Fruit fly (Drosophila melanogaster) whole organism, embryonic: ENCODE measurements around the gene Cralbp.

Source experiments
- ATbp ChIP-seq: fragments of 200-800 bp; sonication (Bioruptor generic); optimal IDR thresholded peaks from 2 replicates; lab custom pipeline; 2017; ENCODE audit warnings: missing biosample characterization, mild to moderate bottlenecking, missing genetic modification characterization, missing genetic modification reagents
- Awh ChIP-seq: fragments of 200-800 bp; sonication (Bioruptor generic); IDR thresholded peaks from 2 replicates; pipeline ENCODE4, ENCODE4 v1.3.6; 2022; ENCODE audit warnings: missing biosample characterization, missing genetic modification characterization
- Bdp1 ChIP-seq: fragments of 200-800 bp; sonication (Bioruptor generic); optimal IDR thresholded peaks from 3 replicates; lab custom pipeline; 2016; ENCODE audit warnings: missing biosample characterization, missing genetic modification characterization
- CG11504 ChIP-seq: fragments of 200-800 bp; sonication (Bioruptor generic); optimal IDR thresholded peaks from 3 replicates; lab custom pipeline; 2019; ENCODE audit warnings: missing biosample characterization, mild to moderate bottlenecking, missing genetic modification characterization, moderate library complexity
- CG12391 ChIP-seq: fragments of 200-800 bp; sonication (Bioruptor generic); optimal IDR thresholded peaks from 3 replicates; lab custom pipeline; 2018; ENCODE audit warnings: missing biosample characterization, mild to moderate bottlenecking, missing genetic modification characterization, moderate library complexity
- CG15073 ChIP-seq: fragments of 200-800 bp; sonication (Bioruptor generic); optimal IDR thresholded peaks from 2 replicates; lab custom pipeline; 2016; ENCODE audit warnings: missing biosample characterization, missing genetic modification characterization
- CG1647 ChIP-seq: fragments of 200-800 bp; sonication (Bioruptor generic); optimal IDR thresholded peaks from 3 replicates; lab custom pipeline; 2016; ENCODE audit warnings: missing biosample characterization, missing genetic modification characterization
- CG16779 ChIP-seq: fragments of 200-800 bp; sonication (Bioruptor generic); IDR thresholded peaks from 2 replicates; pipeline ENCODE4 v1.3.6; 2022; ENCODE audit warnings: missing biosample characterization, missing genetic modification characterization
- CG17361 ChIP-seq: fragments of 200-800 bp; sonication (Bioruptor generic); IDR thresholded peaks from 3 replicates; pipeline ENCODE4 v1.3.6; 2022; ENCODE audit warnings: missing biosample characterization, missing genetic modification characterization
- CG2129 ChIP-seq: fragments of 200-800 bp; sonication (Bioruptor generic); IDR thresholded peaks from 2 replicates; pipeline ENCODE4 v1.3.6; 2022; ENCODE audit warnings: missing biosample characterization, missing genetic modification characterization; ENCODE audit not compliant: partially characterized antibody
- CG30403 ChIP-seq: fragments of 200-800 bp; sonication (Bioruptor generic); optimal IDR thresholded peaks from 3 replicates; lab custom pipeline; 2016; ENCODE audit warnings: missing biosample characterization, missing genetic modification characterization
- CG3163 ChIP-seq: fragments of 200-800 bp; sonication (Bioruptor generic); optimal IDR thresholded peaks from 3 replicates; lab custom pipeline; 2016; ENCODE audit warnings: missing biosample characterization, missing genetic modification characterization
- CG32772 ChIP-seq: fragments of 200-800 bp; sonication (Bioruptor generic); IDR thresholded peaks from 2 replicates; pipeline ENCODE4 v1.3.6; 2022; ENCODE audit warnings: missing biosample characterization, missing genetic modification characterization
- CG3281 ChIP-seq: fragments of 200-800 bp; sonication (Bioruptor generic); optimal IDR thresholded peaks from 3 replicates; lab custom pipeline; 2017; ENCODE audit warnings: missing biosample characterization, mild to moderate bottlenecking, missing genetic modification characterization
- CG33213 ChIP-seq: fragments of 200-800 bp; sonication (Bioruptor generic); optimal IDR thresholded peaks from 3 replicates; lab custom pipeline; 2016; ENCODE audit warnings: missing biosample characterization, missing genetic modification characterization
- CG3847 ChIP-seq: fragments of 200-800 bp; sonication (Bioruptor generic); IDR thresholded peaks from 2 replicates; pipeline ENCODE4 v1.3.6; 2022; ENCODE audit warnings: missing biosample characterization, missing genetic modification characterization
- CG4854 ChIP-seq: fragments of 200-800 bp; sonication (Bioruptor generic); optimal IDR thresholded peaks from 2 replicates; lab custom pipeline; 2016; ENCODE audit warnings: missing biosample characterization, missing genetic modification characterization, inconsistent platforms
- CG9727 ChIP-seq: fragments of 200-800 bp; sonication (Bioruptor generic); optimal IDR thresholded peaks from 3 replicates; lab custom pipeline; 2017; ENCODE audit warnings: missing biosample characterization, mild to moderate bottlenecking, missing genetic modification characterization
- CTCF ChIP-seq: fragments of 200-800 bp; sonication (Bioruptor generic); optimal IDR thresholded peaks from 2 replicates; lab custom pipeline; 2017; ENCODE audit warnings: missing biosample characterization, mild to moderate bottlenecking, missing genetic modification characterization, moderate library complexity
- Dbx ChIP-seq: fragments of 200-800 bp; sonication (Bioruptor generic); IDR thresholded peaks from 3 replicates; pipeline ENCODE4 v1.3.6; 2022; ENCODE audit warnings: missing biosample characterization, missing genetic modification characterization
- Dek ChIP-seq: fragments of 200-800 bp; sonication (Bioruptor generic); optimal IDR thresholded peaks from 3 replicates; lab custom pipeline; 2019; ENCODE audit warnings: missing biosample characterization, mild to moderate bottlenecking, missing genetic modification characterization, moderate library complexity
- HHEX ChIP-seq: fragments of 200-800 bp; sonication (Bioruptor generic); optimal IDR thresholded peaks from 3 replicates; lab custom pipeline; 2017; ENCODE audit warnings: missing biosample characterization, mild to moderate bottlenecking, missing genetic modification characterization, missing genetic modification reagents
- HLH3B ChIP-seq: fragments of 200-800 bp; sonication (Bioruptor generic); IDR thresholded peaks from 2 replicates; pipeline ENCODE4 v1.3.6; 2022; ENCODE audit warnings: missing biosample characterization, missing genetic modification characterization
- Lpt ChIP-seq: fragments of >200 bp; optimal IDR thresholded peaks from 2 replicates; lab custom pipeline; 2018; ENCODE audit warnings: missing biosample characterization, missing genetic modification characterization
- PHDP ChIP-seq: fragments of 200-800 bp; sonication (Bioruptor generic); optimal IDR thresholded peaks from 3 replicates; lab custom pipeline; 2018; ENCODE audit warnings: missing biosample characterization, mild to moderate bottlenecking, missing genetic modification characterization, moderate library complexity
- Pdp1 ChIP-seq, 2 experiments: fragments of 200-800 bp; sonication (Bioruptor generic); optimal IDR thresholded peaks; 3 replicates each; lab custom pipeline; 2016; ENCODE audit warnings: missing biosample characterization in 2 of 2, missing genetic modification characterization in 2 of 2, mild to moderate bottlenecking in 1 of 2, moderate library complexity in 1 of 2
- Rfx ChIP-seq: fragments of 200-800 bp; sonication (Bioruptor generic); IDR thresholded peaks from 2 replicates; pipeline ENCODE4 v1.3.6; 2022; ENCODE audit warnings: missing biosample characterization, missing genetic modification characterization
- Sox100B ChIP-seq: fragments of 200-800 bp; sonication (Bioruptor generic); optimal IDR thresholded peaks from 3 replicates; lab custom pipeline; 2018; ENCODE audit warnings: missing biosample characterization, mild to moderate bottlenecking, missing genetic modification characterization
- Xrp1 ChIP-seq: fragments of 200-800 bp; sonication (Bioruptor generic); IDR thresholded peaks from 2 replicates; pipeline ENCODE4 v1.3.6; 2022; ENCODE audit warnings: missing biosample characterization, missing genetic modification characterization
- bcd ChIP-seq: fragments of 200-800 bp; sonication (Bioruptor generic); optimal IDR thresholded peaks from 2 replicates; lab custom pipeline; 2017; ENCODE audit warnings: missing biosample characterization, mild to moderate bottlenecking, missing genetic modification characterization
- br ChIP-seq: fragments of >200 bp; optimal IDR thresholded peaks from 2 replicates; lab custom pipeline; 2017
- bsh ChIP-seq, 2 experiments: fragments of 200-800 bp; sonication (Bioruptor generic); optimal IDR thresholded peaks; 2 replicates each; lab custom pipeline; 2017 to 2018; ENCODE audit warnings: mild to moderate bottlenecking in 2 of 2, missing biosample characterization in 2 of 2, missing genetic modification characterization in 2 of 2, moderate library complexity in 1 of 2
- caup ChIP-seq: fragments of 200-800 bp; sonication (Bioruptor generic); optimal IDR thresholded peaks from 3 replicates; lab custom pipeline; 2017; ENCODE audit warnings: missing biosample characterization, mild to moderate bottlenecking, missing genetic modification characterization, moderate library complexity; ENCODE audit not compliant: severe bottlenecking
- crp ChIP-seq, 2 experiments: fragments of 200-800 bp; sonication (Bioruptor generic); optimal IDR thresholded peaks; 2 replicates in 1 of 2; 3 replicates in 1 of 2; lab custom pipeline; 2017; ENCODE audit warnings: missing biosample characterization in 2 of 2, missing genetic modification characterization in 2 of 2, mild to moderate bottlenecking in 1 of 2, moderate library complexity in 1 of 2
- dpn ChIP-seq, 2 experiments: fragments of 200-800 bp; sonication (Bioruptor generic); optimal IDR thresholded peaks; 3 replicates each; lab custom pipeline; 2016; ENCODE audit warnings: missing biosample characterization in 2 of 2, missing genetic modification characterization in 2 of 2
- emc ChIP-seq: fragments of 200-800 bp; sonication (Bioruptor generic); optimal IDR thresholded peaks from 2 replicates; lab custom pipeline; 2016; ENCODE audit warnings: missing biosample characterization, missing genetic modification characterization
- esg ChIP-seq: fragments of 200-800 bp; sonication (Bioruptor generic); conservative IDR thresholded peaks from 2 replicates; pipeline ENCODE4 v1.3.6; 2022; ENCODE audit warnings: missing biosample characterization, missing genetic modification characterization
- gcm ChIP-seq: fragments of 200-800 bp; sonication (Bioruptor generic); optimal IDR thresholded peaks from 2 replicates; lab custom pipeline; 2019; ENCODE audit warnings: missing biosample characterization, mild to moderate bottlenecking, missing genetic modification characterization, moderate library complexity
- grau ChIP-seq: fragments of 200-800 bp; optimal IDR thresholded peaks from 3 replicates; lab custom pipeline; 2019; ENCODE audit warnings: missing biosample characterization, mild to moderate bottlenecking, missing genetic modification characterization, moderate library complexity
- jing ChIP-seq: fragments of 200-800 bp; sonication (Bioruptor generic); optimal IDR thresholded peaks from 2 replicates; lab custom pipeline; 2018; ENCODE audit warnings: missing biosample characterization, mild to moderate bottlenecking, missing genetic modification characterization
- lab ChIP-seq: fragments of 200-800 bp; sonication (Bioruptor generic); optimal IDR thresholded peaks from 3 replicates; lab custom pipeline; 2017; ENCODE audit warnings: missing biosample characterization, missing genetic modification characterization, mild to moderate bottlenecking, moderate library complexity, missing genetic modification reagents
- lola ChIP-seq, 3 experiments: fragments of >200 bp in 2 of 3; fragments of 200-800 bp in 1 of 3; sonication (Bioruptor generic) in 1 of 3; optimal IDR thresholded peaks; 2 replicates each; lab custom pipeline; 2017 to 2019; ENCODE audit warnings: missing biosample characterization in 3 of 3, missing genetic modification characterization in 3 of 3, mild to moderate bottlenecking in 1 of 3, moderate library complexity in 1 of 3
- mld ChIP-seq: fragments of 200-800 bp; sonication (Bioruptor generic); IDR thresholded peaks from 3 replicates; pipeline ENCODE4 v1.3.6; 2022; ENCODE audit warnings: missing biosample characterization, missing genetic modification characterization; ENCODE audit not compliant: partially characterized antibody
- onecut ChIP-seq: fragments of 200-800 bp; sonication (Bioruptor generic); IDR thresholded peaks from 2 replicates; pipeline ENCODE4 v1.3.6; 2022; ENCODE audit warnings: missing biosample characterization, missing genetic modification characterization
- phol ChIP-seq: fragments of 200-800 bp; sonication (Bioruptor generic); optimal IDR thresholded peaks from 3 replicates; lab custom pipeline; 2018; ENCODE audit warnings: missing biosample characterization, mild to moderate bottlenecking, missing genetic modification characterization, moderate library complexity
- run ChIP-seq: fragments of 200-800 bp; sonication (Bioruptor generic); optimal IDR thresholded peaks from 3 replicates; lab custom pipeline; 2018; ENCODE audit warnings: missing biosample characterization, mild to moderate bottlenecking, missing genetic modification characterization
- sens ChIP-seq: fragments of 200-800 bp; sonication (Bioruptor generic); peaks from one replicate; lab custom pipeline; 2016; ENCODE audit warnings: missing biosample characterization, missing genetic modification characterization
- stc ChIP-seq: fragments of 200-800 bp; sonication (Bioruptor generic); IDR thresholded peaks from 2 replicates; pipeline ENCODE4 v1.3.6; 2022; ENCODE audit warnings: missing biosample characterization, missing genetic modification characterization
- unc-4 ChIP-seq: fragments of 200-800 bp; sonication (Bioruptor generic); IDR thresholded peaks from 2 replicates; pipeline ENCODE4 v1.3.6; 2022; ENCODE audit warnings: missing biosample characterization, missing genetic modification characterization; ENCODE audit not compliant: partially characterized antibody
- usp ChIP-seq: fragments of >200 bp; optimal IDR thresholded peaks from 2 replicates; lab custom pipeline; 2017; ENCODE audit warnings: missing biosample characterization, missing genetic modification characterization
- yki ChIP-seq: fragments of >200 bp; optimal IDR thresholded peaks from 3 replicates; lab custom pipeline; 2018

Cralbp gene

dm6 chr3L:5820039-5820438 is 33.5 kb upstream of the Cralbp start (continued):
- TF ChIP-seq HHEX (GFP tag; lab: Kevin White, UChicago) = no peak
- TF ChIP-seq emc (GFP tag; lab: Kevin White, UChicago) = no peak
- TF ChIP-seq CG32772 (GFP tag; lab: Robert Waterston, UW) = no peak
- TF ChIP-seq CG2129 = no peak
- no peak for TF ChIP-seq CG17361
- no peak for TF ChIP-seq dpn (GFP tag; optimal IDR thresholded peaks at IDR 0.05; lab: Kevin White, UChicago)
- TF ChIP-seq Dbx (GFP tag; lab: Robert Waterston, UW) = no peak
- TF ChIP-seq CG12391 (tag; lab: Kevin White, UChicago) = peak; percentile 22
- peak; percentile 29 for TF ChIP-seq CG3281
- TF ChIP-seq HLH3B (GFP tag; lab: Robert Waterston, UW) = no peak
- no peak for TF ChIP-seq crp (GFP tag; optimal IDR thresholded peaks at IDR 0.05; lab: Kevin White, UChicago)
- no peak for TF ChIP-seq Sox100B (GFP tag; lab: Kevin White, UChicago)
- TF ChIP-seq lola (GFP tag; optimal IDR thresholded peaks at IDR 0.05; lab: Kevin White, UChicago) = no peak
- no peak for TF ChIP-seq onecut (GFP tag; lab: Robert Waterston, UW)
- no peak for TF ChIP-seq CG30403 (GFP tag; lab: Kevin White, UChicago)
- no peak for TF ChIP-seq CG3163
- TF ChIP-seq bsh (GFP tag; optimal IDR thresholded peaks at IDR 0.05; lab: Kevin White, UChicago) = peak in 1 of 2 experiments; percentile 4
- TF ChIP-seq Pdp1 (GFP tag; optimal IDR thresholded peaks at IDR 0.05; lab: Kevin White, UChicago) = peak in 1 of 2 experiments; percentile 14
- no peak for TF ChIP-seq br (lab: Kevin White, UChicago)
- no peak for TF ChIP-seq CG1647
- TF ChIP-seq CG16779 (GFP tag; lab: Robert Waterston, UW) = no peak
- no peak for TF ChIP-seq CG4854 (GFP tag; lab: Kevin White, UChicago)
- TF ChIP-seq Dek (tag; lab: Kevin White, UChicago) = no peak
- no peak for TF ChIP-seq yki (lab: Kevin White, UChicago)
- TF ChIP-seq jing (GFP tag; lab: Kevin White, UChicago) = no peak
- no peak for TF ChIP-seq usp (GFP tag; lab: Kevin White, UChicago)
- TF ChIP-seq ATbp = no peak
- no peak for TF ChIP-seq CG15073 (GFP tag; lab: Kevin White, UChicago)
- no peak for TF ChIP-seq Bdp1 (GFP tag; lab: Kevin White, UChicago)
- TF ChIP-seq PHDP = peak; percentile 19

dm6 chr3L:5819310-5819709 is 32.8 kb upstream of the Cralbp start:
- TF ChIP-seq CG11504 (tag; lab: Kevin White, UChicago) (peak; percentile 47), unc-4 (GFP tag; lab: Robert Waterston, UW) (no peak), PHDP (peak; percentile 44), CG3847 (peak; percentile 35; the same call in 1 of the 2 replicates), caup (GFP tag; lab: Kevin White, UChicago) (peak; percentile 11), grau (tag; lab: Kevin White, UChicago) (peak; percentile 56), Rfx (GFP tag; lab: Robert Waterston, UW) (peak; percentile 55; the same call in 1 of the 2 replicates), bcd (peak; percentile 45), lab (GFP tag; lab: Kevin White, UChicago) (peak; percentile 5), sens (GFP tag; lab: Kevin White, UChicago) (peak; percentile 79), run (no peak), CG33213 (GFP tag; lab: Kevin White, UChicago) (no peak), Lpt (GFP tag; lab: Kevin White, UChicago) (no peak), CG9727 (GFP tag; lab: Kevin White, UChicago) (peak; percentile 36), stc (GFP tag; lab: Robert Waterston, UW) (peak; percentile 33; the same call in 1 of the 2 replicates), mld (GFP tag; lab: Robert Waterston, UW) (no peak), Xrp1 (GFP tag; lab: Robert Waterston, UW) (peak; percentile 24; the same call in 1 of the 2 replicates), esg (peak; percentile 41), Awh (GFP tag; lab: Robert Waterston, UW) (no peak), gcm (GFP tag; lab: Kevin White, UChicago) (peak; percentile 8), Dbx (GFP tag; lab: Robert Waterston, UW) (0 out of 3 replicates have a peak, but pooled peaks have one; percentile 25), phol (tag; lab: Kevin White, UChicago) (peak; percentile 23), CTCF (GFP tag; lab: Kevin White, UChicago) (no peak), CG32772 (GFP tag; lab: Robert Waterston, UW) (0 out of 2 replicates have a peak, but pooled peaks have one; percentile 37)
